Worm (Caenorhabditis elegans) whole organism, L1 larva: ENCODE measurements around the gene cyp-34A5.

Experiments used
- ama-1 ChIP-seq: fragments of 150-350 bp; optimal IDR thresholded peaks from 2 replicates; lab custom pipeline; 2014
- ces-1 ChIP-seq: fragments of 150-350 bp; optimal IDR thresholded peaks from 2 replicates; lab custom pipeline; 2014; ENCODE audit warnings: missing biosample characterization, missing genetic modification reagents, missing genetic modification characterization
- elt-3 ChIP-seq, 6 experiments: fragments of 150-350 bp in 1 of 6; sonication (generic microtip); optimal IDR thresholded peaks; 2 replicates each; lab custom pipeline; 2017 to 2018; ENCODE audit warnings: missing biosample characterization in 6 of 6, missing genetic modification characterization in 6 of 6, inconsistent platforms in 1 of 6
- fos-1 ChIP-seq: fragments of 150-350 bp; optimal IDR thresholded peaks from 2 replicates; lab custom pipeline; 2014; ENCODE audit warnings: missing biosample characterization, missing genetic modification characterization
- lin-39 ChIP-seq: fragments of 150-350 bp; optimal IDR thresholded peaks from 2 replicates; lab custom pipeline; 2014; ENCODE audit warnings: missing biosample characterization, missing genetic modification reagents, missing genetic modification characterization
- nhr-19 ChIP-seq: fragments of 200-800 bp; sonication (Bioruptor generic); conservative IDR thresholded peaks from 2 replicates; pipeline ENCODE4 v1.3.6; 2022; ENCODE audit warnings: missing genetic modification characterization, missing compliant biosample characterization
- nhr-28 ChIP-seq: fragments of 150-350 bp; optimal IDR thresholded peaks from 2 replicates; lab custom pipeline; 2014; ENCODE audit warnings: missing biosample characterization, missing genetic modification characterization
- rnt-1 ChIP-seq: sonication (generic microtip); optimal IDR thresholded peaks from 2 replicates; lab custom pipeline; 2016; ENCODE audit warnings: mild to moderate bottlenecking, missing genetic modification characterization, moderate library complexity, missing compliant biosample characterization
- skn-1 ChIP-seq: fragments of 150-350 bp; optimal IDR thresholded peaks from 2 replicates; lab custom pipeline; 2014; ENCODE audit warnings: missing biosample characterization, missing genetic modification characterization
- tbx-2 ChIP-seq: sonication (generic microtip); optimal IDR thresholded peaks from 2 replicates; lab custom pipeline; 2016; ENCODE audit warnings: missing genetic modification characterization, missing compliant biosample characterization
- unc-62 ChIP-seq: fragments of 150-350 bp; optimal IDR thresholded peaks from 2 replicates; lab custom pipeline; 2014; ENCODE audit warnings: missing biosample characterization, missing genetic modification reagents, missing genetic modification characterization

DNA sequence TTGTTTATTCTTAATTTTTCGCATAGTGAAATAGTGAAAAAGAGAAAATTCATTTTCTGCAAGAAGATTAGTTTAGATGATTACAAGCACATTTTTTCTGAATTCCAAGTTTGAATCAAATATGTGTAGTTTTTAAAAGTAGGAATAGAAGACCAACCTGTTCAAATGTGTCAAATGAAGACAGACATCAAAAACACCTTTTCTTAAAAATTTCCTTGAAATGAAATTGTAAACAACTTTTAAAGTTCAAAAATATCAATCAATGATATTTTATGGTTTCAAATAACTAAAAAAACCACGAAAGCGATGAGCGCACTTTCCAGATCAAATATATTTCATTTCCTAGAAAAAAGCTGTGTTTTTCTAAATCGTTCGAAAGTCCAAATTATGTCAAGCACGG, 24.2 kb upstream of the cyp-34A5 start, which contains the start of gene nlp-30:
- TF ChIP-seq ama-1 (lab: Kevin White, UChicago): no peak
- TF ChIP-seq fos-1 (tag; lab: Kevin White, UChicago): no peak
- no peak for TF ChIP-seq rnt-1 (tag; lab: Kevin White, UChicago)
- TF ChIP-seq tbx-2 (tag; lab: Kevin White, UChicago): no peak
- no peak for TF ChIP-seq elt-3 (tag; optimal IDR thresholded peaks at IDR 0.05; lab: Kevin White, UChicago)
- no peak for TF ChIP-seq lin-39 (tag; lab: Kevin White, UChicago)
- TF ChIP-seq ces-1 (GFP tag; lab: Kevin White, UChicago): no peak
- TF ChIP-seq skn-1: no peak
- no peak for TF ChIP-seq unc-62 (GFP tag; lab: Kevin White, UChicago)
- no peak for TF ChIP-seq nhr-28 (tag; lab: Kevin White, UChicago)
- TF ChIP-seq nhr-19 (GFP tag; lab: Robert Waterston, UW): no peak
